Fruit fly (Drosophila melanogaster): ENCODE measurements around the gene fry.

- TF ChIP-seq EcR (GFP tag; optimal IDR thresholded peaks at IDR 0.05) (no peak), psq (optimal IDR thresholded peaks at IDR 0.05) (no peak)
These were observed 15.4 kb upstream of the fry start for dm6 chr3L:9694169-9694866.

Data from whole organism.